Fruit fly (Drosophila melanogaster) whole organism, embryonic: Measurements from ENCODE around the gene CG6040.

Source experiments
- B-H1 ChIP-seq: fragments of 200-800 bp; sonication (Bioruptor generic); IDR thresholded peaks from 3 replicates; pipeline ENCODE4 v1.3.6; 2022; ENCODE audit warnings: missing biosample characterization, missing genetic modification characterization
- B-H2 ChIP-seq: fragments of 200-800 bp; sonication (Bioruptor generic); optimal IDR thresholded peaks from 2 replicates; lab custom pipeline; 2018; ENCODE audit warnings: missing biosample characterization, mild to moderate bottlenecking, missing genetic modification characterization
- CG12744 ChIP-seq: fragments of 200-800 bp; sonication (Bioruptor generic); optimal IDR thresholded peaks from 2 replicates; lab custom pipeline; 2016; ENCODE audit warnings: missing biosample characterization, missing genetic modification characterization
- CG14667 ChIP-seq: fragments of 200-800 bp; sonication (Bioruptor generic); IDR thresholded peaks from 2 replicates; pipeline ENCODE4 v1.3.6; 2022; ENCODE audit warnings: missing biosample characterization, missing genetic modification characterization
- CG17361 ChIP-seq: fragments of 200-800 bp; sonication (Bioruptor generic); IDR thresholded peaks from 3 replicates; pipeline ENCODE4 v1.3.6; 2022; ENCODE audit warnings: missing biosample characterization, missing genetic modification characterization
- CG2129 ChIP-seq: fragments of 200-800 bp; sonication (Bioruptor generic); IDR thresholded peaks from 2 replicates; pipeline ENCODE4 v1.3.6; 2022; ENCODE audit warnings: missing biosample characterization, missing genetic modification characterization; ENCODE audit not compliant: partially characterized antibody
- CG3163 ChIP-seq: fragments of 200-800 bp; sonication (Bioruptor generic); optimal IDR thresholded peaks from 3 replicates; lab custom pipeline; 2016; ENCODE audit warnings: missing biosample characterization, missing genetic modification characterization
- CG32772 ChIP-seq: fragments of 200-800 bp; sonication (Bioruptor generic); IDR thresholded peaks from 2 replicates; pipeline ENCODE4 v1.3.6; 2022; ENCODE audit warnings: missing biosample characterization, missing genetic modification characterization
- CG3281 ChIP-seq: fragments of 200-800 bp; sonication (Bioruptor generic); optimal IDR thresholded peaks from 3 replicates; lab custom pipeline; 2017; ENCODE audit warnings: missing biosample characterization, mild to moderate bottlenecking, missing genetic modification characterization
- CG33213 ChIP-seq: fragments of 200-800 bp; sonication (Bioruptor generic); optimal IDR thresholded peaks from 3 replicates; lab custom pipeline; 2016; ENCODE audit warnings: missing biosample characterization, missing genetic modification characterization
- CG33557 ChIP-seq: fragments of 200-800 bp; sonication (Bioruptor generic); optimal IDR thresholded peaks from 2 replicates; lab custom pipeline; 2019; ENCODE audit warnings: missing biosample characterization, mild to moderate bottlenecking, missing genetic modification characterization, moderate library complexity
- CG4328 ChIP-seq: fragments of 200-800 bp; sonication (Bioruptor generic); optimal IDR thresholded peaks from 3 replicates; lab custom pipeline; 2017; ENCODE audit warnings: missing biosample characterization, missing genetic modification reagents, missing genetic modification characterization
- CG4404 ChIP-seq: fragments of 200-800 bp; sonication (Bioruptor generic); IDR thresholded peaks from 2 replicates; pipeline ENCODE4 v1.3.6; 2022; ENCODE audit warnings: missing biosample characterization, missing genetic modification characterization
- CG5953 ChIP-seq: fragments of 200-800 bp; sonication (Bioruptor generic); IDR thresholded peaks from 2 replicates; pipeline ENCODE4 v1.3.6; 2022; ENCODE audit warnings: missing biosample characterization, missing genetic modification characterization
- CG6254 ChIP-seq: fragments of 200-800 bp; sonication (Bioruptor generic); optimal IDR thresholded peaks from 3 replicates; lab custom pipeline; 2017; ENCODE audit warnings: mild to moderate bottlenecking, missing biosample characterization, missing genetic modification reagents, missing genetic modification characterization
- CG6654 ChIP-seq: fragments of 200-800 bp; sonication (Bioruptor generic); optimal IDR thresholded peaks from 2 replicates; lab custom pipeline; 2017; ENCODE audit warnings: missing biosample characterization, mild to moderate bottlenecking, missing genetic modification characterization
- CG9215 ChIP-seq: fragments of 200-800 bp; sonication (Bioruptor generic); IDR thresholded peaks from 2 replicates; pipeline ENCODE4 v1.3.6; 2022; ENCODE audit warnings: missing biosample characterization, missing genetic modification characterization
- Dip3 ChIP-seq: fragments of 200-800 bp; sonication (Bioruptor generic); optimal IDR thresholded peaks from 3 replicates; lab custom pipeline; 2016; ENCODE audit warnings: missing biosample characterization, missing genetic modification characterization
- HLH3B ChIP-seq: fragments of 200-800 bp; sonication (Bioruptor generic); IDR thresholded peaks from 2 replicates; pipeline ENCODE4 v1.3.6; 2022; ENCODE audit warnings: missing biosample characterization, missing genetic modification characterization
- HLH54F ChIP-seq: fragments of 200-800 bp; sonication (Bioruptor generic); optimal IDR thresholded peaks from 3 replicates; lab custom pipeline; 2016; ENCODE audit warnings: missing biosample characterization, missing genetic modification characterization
- Hmx ChIP-seq: fragments of 200-800 bp; sonication (Bioruptor generic); optimal IDR thresholded peaks from 2 replicates; lab custom pipeline; 2016; ENCODE audit warnings: missing biosample characterization, missing genetic modification characterization
- Lpt ChIP-seq: fragments of >200 bp; optimal IDR thresholded peaks from 2 replicates; lab custom pipeline; 2018; ENCODE audit warnings: missing biosample characterization, missing genetic modification characterization
- Mes4 ChIP-seq: fragments of 200-800 bp; sonication (Bioruptor generic); optimal IDR thresholded peaks from 2 replicates; lab custom pipeline; 2016; ENCODE audit warnings: missing biosample characterization, missing genetic modification characterization
- Neu2 ChIP-seq: fragments of 200-800 bp; sonication (Bioruptor generic); optimal IDR thresholded peaks from 3 replicates; lab custom pipeline; 2016; ENCODE audit warnings: missing biosample characterization, missing genetic modification characterization, borderline replicate concordance
- Six4 ChIP-seq: fragments of 200-800 bp; sonication (Bioruptor generic); optimal IDR thresholded peaks from 2 replicates; lab custom pipeline; 2016; ENCODE audit warnings: missing biosample characterization, missing genetic modification characterization
- Ssrp ChIP-seq: fragments of 200-800 bp; sonication (Bioruptor generic); optimal IDR thresholded peaks from 2 replicates; lab custom pipeline; 2018; ENCODE audit warnings: missing biosample characterization, mild to moderate bottlenecking, missing genetic modification characterization, moderate library complexity
- Stat92E ChIP-seq, 3 experiments: fragments of >200 bp in 2 of 3; fragments of 200-800 bp in 1 of 3; sonication (Bioruptor generic) in 1 of 3; optimal IDR thresholded peaks; 2 replicates each; lab custom pipeline; 2017 to 2019; ENCODE audit warnings: missing biosample characterization in 3 of 3, missing genetic modification characterization in 3 of 3, mild to moderate bottlenecking in 1 of 3, moderate library complexity in 1 of 3
- Usf ChIP-seq: fragments of 200-800 bp; sonication (Bioruptor generic); optimal IDR thresholded peaks from 2 replicates; lab custom pipeline; 2017; ENCODE audit warnings: missing genotype, missing biosample characterization, missing genetic modification characterization
- az2 ChIP-seq: fragments of 200-800 bp; sonication (Bioruptor generic); optimal IDR thresholded peaks from 3 replicates; lab custom pipeline; 2016; ENCODE audit warnings: missing biosample characterization, missing genetic modification characterization
- chm ChIP-seq: fragments of 200-800 bp; sonication (Bioruptor generic); IDR thresholded peaks from 2 replicates; pipeline ENCODE4 v1.3.6; 2022; ENCODE audit warnings: missing biosample characterization, missing genetic modification characterization
- croc ChIP-seq: fragments of 200-800 bp; sonication (Bioruptor generic); conservative IDR thresholded peaks from 3 replicates; pipeline ENCODE4 v1.3.6; 2022; ENCODE audit warnings: missing biosample characterization, missing genetic modification characterization
- crol ChIP-seq: fragments of 200-800 bp; sonication (Bioruptor generic); IDR thresholded peaks from 2 replicates; pipeline ENCODE4 v1.3.6; 2022; ENCODE audit warnings: missing biosample characterization, missing genetic modification characterization
- da ChIP-seq: fragments of 200-800 bp; sonication (Bioruptor generic); optimal IDR thresholded peaks from 2 replicates; lab custom pipeline; 2016; ENCODE audit warnings: missing biosample characterization, missing genetic modification characterization
- dimm ChIP-seq: fragments of 200-800 bp; sonication (Bioruptor generic); IDR thresholded peaks from 2 replicates; pipeline ENCODE4 v1.3.6; 2022; ENCODE audit warnings: missing biosample characterization, missing genetic modification characterization
- dpn ChIP-seq, 2 experiments: fragments of 200-800 bp; sonication (Bioruptor generic); optimal IDR thresholded peaks; 3 replicates each; lab custom pipeline; 2016; ENCODE audit warnings: missing biosample characterization in 2 of 2, missing genetic modification characterization in 2 of 2
- ewg ChIP-seq: fragments of 200-800 bp; sonication (Bioruptor generic); optimal IDR thresholded peaks from 3 replicates; lab custom pipeline; 2017; ENCODE audit warnings: mild to moderate bottlenecking, missing biosample characterization, missing genetic modification reagents, missing genetic modification characterization
- fd96Cb ChIP-seq: fragments of 200-800 bp; sonication (Bioruptor generic); optimal IDR thresholded peaks from 2 replicates; lab custom pipeline; 2018; ENCODE audit warnings: missing biosample characterization, mild to moderate bottlenecking, missing genetic modification characterization, moderate library complexity
- fru ChIP-seq: fragments of >200 bp; optimal IDR thresholded peaks from 2 replicates; lab custom pipeline; 2017
- ham ChIP-seq: fragments of 200-800 bp; sonication (Bioruptor generic); IDR thresholded peaks from 2 replicates; pipeline ENCODE4 v1.3.6; 2022; ENCODE audit warnings: missing biosample characterization, missing genetic modification characterization
- hth ChIP-seq: fragments of >200 bp; optimal IDR thresholded peaks from 2 replicates; lab custom pipeline; 2017; ENCODE audit warnings: inconsistent platforms
- jigr1 ChIP-seq: fragments of 200-800 bp; sonication (Bioruptor generic); IDR thresholded peaks from 3 replicates; pipeline ENCODE4 v1.3.6; 2022; ENCODE audit warnings: missing biosample characterization, missing genetic modification characterization
- klu ChIP-seq: fragments of 200-800 bp; sonication (Bioruptor generic); IDR thresholded peaks from 2 replicates; pipeline ENCODE4 v1.3.6; 2022; ENCODE audit warnings: missing biosample characterization, missing genetic modification characterization
- lilli ChIP-seq: fragments of 200-800 bp; sonication (Bioruptor generic); optimal IDR thresholded peaks from 3 replicates; lab custom pipeline; 2016; ENCODE audit warnings: missing biosample characterization, missing genetic modification characterization
- nerfin-1 ChIP-seq: fragments of 200-800 bp; sonication (Bioruptor generic); optimal IDR thresholded peaks from 3 replicates; lab custom pipeline; 2019; ENCODE audit warnings: missing biosample characterization, mild to moderate bottlenecking, missing genetic modification characterization, moderate library complexity
- ranshi ChIP-seq: fragments of 200-800 bp; sonication (Bioruptor generic); IDR thresholded peaks from 2 replicates; pipeline ENCODE4 v1.3.6; 2022; ENCODE audit warnings: missing biosample characterization, missing genetic modification characterization
- sqz ChIP-seq: fragments of 200-800 bp; sonication (Bioruptor generic); optimal IDR thresholded peaks from 3 replicates; lab custom pipeline; 2018; ENCODE audit warnings: missing biosample characterization, mild to moderate bottlenecking, missing genetic modification characterization
- ssp ChIP-seq: fragments of 200-800 bp; sonication (Bioruptor generic); IDR thresholded peaks from 2 replicates; pipeline ENCODE4 v1.3.6; 2022; ENCODE audit warnings: missing biosample characterization, missing genetic modification characterization
- tin ChIP-seq: fragments of 200-800 bp; sonication (Bioruptor generic); optimal IDR thresholded peaks from 3 replicates; lab custom pipeline; 2016; ENCODE audit warnings: missing biosample characterization, missing genetic modification characterization
- twi ChIP-seq: fragments of 200-800 bp; optimal IDR thresholded peaks from 2 replicates; lab custom pipeline; 2019; ENCODE audit warnings: missing biosample characterization, mild to moderate bottlenecking, missing genetic modification characterization, moderate library complexity
- vfl ChIP-seq: fragments of 200-800 bp; sonication (Bioruptor generic); optimal IDR thresholded peaks from 2 replicates; lab custom pipeline; 2016; ENCODE audit warnings: missing biosample characterization, missing genetic modification characterization
- z ChIP-seq: fragments of 200-800 bp; sonication (Bioruptor generic); IDR thresholded peaks from 3 replicates; pipeline ENCODE4 v1.3.6; 2022; ENCODE audit warnings: missing biosample characterization, missing genetic modification characterization

The CG6040 gene

dm6 chr3R:19163972-19164819 is 67.4 kb downstream of the CG6040 start, which contains the start of gene sqz (continued):
- no peak for TF ChIP-seq Ssrp (tag; lab: Kevin White, UChicago)
- TF ChIP-seq lilli (GFP tag; lab: Kevin White, UChicago) = no peak
- TF ChIP-seq B-H1 (GFP tag; lab: Robert Waterston, UW) = no peak; the same call in 2 of the 3 replicates
- no peak for TF ChIP-seq croc
- no peak for TF ChIP-seq fd96Cb (tag; lab: Kevin White, UChicago)
- peak; percentile 49 for TF ChIP-seq ewg (GFP tag; lab: Kevin White, UChicago)
- no peak for TF ChIP-seq nerfin-1 (tag; lab: Kevin White, UChicago)
- no peak for TF ChIP-seq jigr1 (GFP tag; lab: Robert Waterston, UW)
- TF ChIP-seq CG4404 (GFP tag; lab: Robert Waterston, UW) = no peak
- peak; percentile 51; the same call in 1 of the 2 replicates for TF ChIP-seq crol
- TF ChIP-seq z = peak; percentile 60; the same call in 1 of the 3 replicates
- TF ChIP-seq hth (lab: Kevin White, UChicago) = no peak
- TF ChIP-seq Hmx (GFP tag; lab: Kevin White, UChicago) = no peak
- no peak for TF ChIP-seq tin (GFP tag; lab: Kevin White, UChicago)
- TF ChIP-seq ham (GFP tag; lab: Robert Waterston, UW) = no peak
- TF ChIP-seq CG17361 (GFP tag; lab: Robert Waterston, UW) = no peak; the same call in 2 of the 3 replicates
- no peak for TF ChIP-seq fru
- no peak for TF ChIP-seq dimm (GFP tag; lab: Robert Waterston, UW)
- TF ChIP-seq CG33213 = no peak
- no peak for TF ChIP-seq Usf (GFP tag; lab: Kevin White, UChicago)
- TF ChIP-seq B-H2 (GFP tag; lab: Kevin White, UChicago) = no peak
- peak; percentile 33 for TF ChIP-seq CG6254 (GFP tag; lab: Kevin White, UChicago)
- peak; percentile 64 for TF ChIP-seq CG32772 (GFP tag; lab: Robert Waterston, UW)
- peak; percentile 77 for TF ChIP-seq chm (GFP tag; lab: Robert Waterston, UW)
- no peak for TF ChIP-seq CG14667 (GFP tag; lab: Robert Waterston, UW)
- no peak for TF ChIP-seq HLH54F (GFP tag; lab: Kevin White, UChicago)
- TF ChIP-seq CG2129 (GFP tag; lab: Robert Waterston, UW) = peak; percentile 29; the same call in 1 of the 2 replicates
- TF ChIP-seq CG12744 = no peak
- TF ChIP-seq Stat92E (GFP tag; optimal IDR thresholded peaks at IDR 0.05; lab: Kevin White, UChicago) = no peak
- no peak for TF ChIP-seq Lpt (GFP tag; lab: Kevin White, UChicago)
- TF ChIP-seq ranshi = peak; percentile 23; the same call in 1 of the 2 replicates
- TF ChIP-seq sqz (GFP tag; lab: Kevin White, UChicago) = peak; percentile 100
- no peak for TF ChIP-seq CG4328 (GFP tag; lab: Kevin White, UChicago)
- TF ChIP-seq Dip3 (GFP tag; lab: Kevin White, UChicago) = no peak
- peak in 1 of 2 experiments; percentile 7 for TF ChIP-seq dpn (GFP tag; optimal IDR thresholded peaks at IDR 0.05; lab: Kevin White, UChicago)
- TF ChIP-seq CG9215 (GFP tag; lab: Robert Waterston, UW) = no peak
- no peak for TF ChIP-seq CG33557 (GFP tag; lab: Kevin White, UChicago)
- no peak for TF ChIP-seq vfl (GFP tag; lab: Kevin White, UChicago)
- peak; percentile 96 for TF ChIP-seq CG3163
- no peak for TF ChIP-seq twi (tag; lab: Kevin White, UChicago)
- TF ChIP-seq klu (GFP tag; lab: Robert Waterston, UW) = no peak; the same call in 1 of the 2 replicates
- no peak for TF ChIP-seq da (GFP tag; lab: Kevin White, UChicago)
- TF ChIP-seq Neu2 (GFP tag; lab: Kevin White, UChicago) = no peak
- TF ChIP-seq CG3281 (GFP tag; lab: Kevin White, UChicago) = peak; percentile 36
- TF ChIP-seq Six4 (GFP tag; lab: Kevin White, UChicago) = no peak
- no peak for TF ChIP-seq az2 (GFP tag; lab: Kevin White, UChicago)
- no peak for TF ChIP-seq HLH3B (GFP tag; lab: Robert Waterston, UW)
- no peak for TF ChIP-seq ssp (GFP tag; lab: Robert Waterston, UW)
- no peak for TF ChIP-seq CG6654
- no peak for TF ChIP-seq Mes4 (GFP tag; lab: Kevin White, UChicago)
- no peak for TF ChIP-seq CG5953 (GFP tag; lab: Robert Waterston, UW)
